Fruit fly (Drosophila melanogaster) whole organism, adult: ENCODE results near the gene Sap47.

ENCODE experiments used
- CG14711 ChIP-seq: fragments of 200-800 bp; sonication (Bioruptor generic); optimal IDR thresholded peaks from 2 replicates; lab custom pipeline; 2018; ENCODE audit warnings: missing biosample characterization, mild to moderate bottlenecking, missing genetic modification characterization, moderate library complexity
- CG5204 ChIP-seq: fragments of 200-800 bp; sonication (Bioruptor generic); optimal IDR thresholded peaks from 2 replicates; lab custom pipeline; 2016; ENCODE audit warnings: missing biosample characterization, missing genetic modification characterization
- Crg-1 ChIP-seq: fragments of 200-800 bp; sonication (Bioruptor generic); optimal IDR thresholded peaks from 2 replicates; lab custom pipeline; 2016; ENCODE audit warnings: missing biosample characterization, missing genetic modification characterization
- toe ChIP-seq: fragments of 200-800 bp; sonication (Bioruptor generic); optimal IDR thresholded peaks from 2 replicates; lab custom pipeline; 2016; ENCODE audit warnings: missing biosample characterization, missing genetic modification characterization

dm6 chr3R:15928127-15928526 lies 6.8 kb upstream of the Sap47 start:
- TF ChIP-seq Crg-1 (no peak), CG5204 (no peak), CG14711 (tag; lab: Kevin White, UChicago) (no peak), toe (GFP tag; lab: Kevin White, UChicago) (no peak)
